Worm (Caenorhabditis elegans) whole organism, midembryonic: ENCODE data around the gene T14B4.20.

ENCODE experiments used
- T22C8.4 ChIP-seq: fragments of 200-800 bp; sonication (Bioruptor generic); IDR thresholded peaks from 2 replicates; pipeline ENCODE4 v1.3.6; 2022; ENCODE audit warnings: missing genetic modification characterization, missing compliant biosample characterization
- cog-1 ChIP-seq: sonication (generic microtip); optimal IDR thresholded peaks from 2 replicates; lab custom pipeline; 2016; ENCODE audit warnings: missing genetic modification characterization, missing compliant biosample characterization
- flt-1 ChIP-seq: fragments of 200-800 bp; sonication (Bioruptor generic); IDR thresholded peaks from 2 replicates; pipeline ENCODE4 v1.3.6; 2022; ENCODE audit warnings: missing genetic modification characterization, missing compliant biosample characterization
- klf-2 ChIP-seq: fragments of 200-800 bp; sonication (Bioruptor generic); conservative IDR thresholded peaks from 2 replicates; pipeline ENCODE4 v1.3.6; 2022; ENCODE audit warnings: missing genetic modification reagents, missing genetic modification characterization, missing compliant biosample characterization
- med-1 ChIP-seq: sonication (generic microtip); optimal IDR thresholded peaks from 2 replicates; lab custom pipeline; 2017; ENCODE audit warnings: missing genetic modification characterization, mild to moderate bottlenecking, missing compliant biosample characterization, antibody characterized with exemption, missing genetic modification reagents; ENCODE audit not compliant: insufficient read depth
- tab-1 ChIP-seq: fragments of 200-800 bp; sonication (Bioruptor generic); IDR thresholded peaks from 2 replicates; pipeline ENCODE4 v1.3.6; 2022; ENCODE audit warnings: missing genetic modification characterization, missing compliant biosample characterization
- ztf-29 ChIP-seq: fragments of 200-800 bp; sonication (Bioruptor generic); IDR thresholded peaks from 2 replicates; pipeline ENCODE4 v1.3.6; 2022; ENCODE audit warnings: missing genetic modification reagents, missing genetic modification characterization, missing compliant biosample characterization

DNA sequence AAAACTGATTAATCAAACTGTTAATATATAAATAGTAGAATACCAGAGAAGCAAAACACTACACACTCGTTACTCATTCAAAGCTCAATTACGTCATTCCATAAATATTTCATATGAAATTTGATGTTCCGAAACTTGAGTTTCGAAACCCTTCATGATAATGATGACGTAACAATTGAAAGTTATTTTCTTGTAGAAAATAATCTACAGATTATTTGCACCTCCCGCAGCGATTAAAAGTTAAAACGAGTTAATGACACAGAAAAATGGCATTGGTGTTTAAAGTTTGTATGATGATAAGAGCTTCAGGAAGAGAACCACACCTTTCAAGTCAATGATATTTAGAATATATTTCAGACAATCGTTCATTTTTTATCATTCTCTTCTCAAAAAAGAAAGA, 42.8 kb upstream of the T14B4.20 start, which contains the start of gene H43E16.1:
- TF ChIP-seq klf-2 (GFP tag; lab: Robert Waterston, UW) (no peak), T22C8.4 (GFP tag; lab: Robert Waterston, UW) (no peak), flt-1 (GFP tag; lab: Robert Waterston, UW) (no peak), cog-1 (tag; lab: Kevin White, UChicago) (no peak), ztf-29 (GFP tag; lab: Robert Waterston, UW) (no peak), med-1 (GFP tag; lab: Kevin White, UChicago) (no peak), tab-1 (GFP tag; lab: Robert Waterston, UW) (no peak)
